Worm (Caenorhabditis elegans): Measurements from ENCODE around the gene str-116.

The str-116 gene

ce11 chrV:11239187-11239725 is 27.5 kb upstream of the str-116 start, which contains the start of the genes dvc-1 and ima-1 (continued):
- TF ChIP-seq nhr-237 (tag; optimal IDR thresholded peaks at IDR 0.05) (no peak), nhr-43 (tag; optimal IDR thresholded peaks at IDR 0.05; ENCODE audit: poor library complexity, severe bottlenecking) (peak; percentile 60)

- TF ChIP-seq nhr-12 (tag; optimal IDR thresholded peaks at IDR 0.05) (no peak), snpc-4 (tag; optimal IDR thresholded peaks at IDR 0.05) (no peak), nhr-25 (tag; optimal IDR thresholded peaks at IDR 0.05) (no peak), sea-2 (GFP tag; optimal IDR thresholded peaks at IDR 0.05) (no peak), nhr-11 (tag; optimal IDR thresholded peaks at IDR 0.05) (no peak), lin-15B (tag; optimal IDR thresholded peaks at IDR 0.05) (no peak), elt-2 (tag; optimal IDR thresholded peaks at IDR 0.05) (no peak), unc-62 (GFP tag; optimal IDR thresholded peaks at IDR 0.05) (no peak), daf-12 (tag; optimal IDR thresholded peaks at IDR 0.05) (no peak), lin-39 (tag; optimal IDR thresholded peaks at IDR 0.05) (no peak), egl-5 (tag; optimal IDR thresholded peaks at IDR 0.05) (no peak), tbx-2 (tag; optimal IDR thresholded peaks at IDR 0.05) (no peak), lsy-12 (tag; optimal IDR thresholded peaks at IDR 0.05) (no peak), ceh-16 (tag; optimal IDR thresholded peaks at IDR 0.05) (no peak), ZK546.5 (tag; optimal IDR thresholded peaks at IDR 0.05) (no peak), ceh-28 (tag; optimal IDR thresholded peaks at IDR 0.05) (no peak)
Observed at ce11 chrV:11241580-11241979, 25.2 kb upstream of the str-116 start, which contains the start of gene pgap-1. Gene pgap-1 (plus strand): TSS chrV:11241880.

ce11 chrV:11244539-11244938 is 22.2 kb upstream of the str-116 start, which contains the start of gene mxl-1:
Gene mxl-1 (plus strand): TSS chrV:11244839.
- TF ChIP-seq nfya-1 (tag; optimal IDR thresholded peaks at IDR 0.05; ENCODE audit: insufficient read depth) = no peak

ce11 chrV:11245029-11245428 is 21.8 kb upstream of the str-116 start:
- TF ChIP-seq nhr-23 (tag; optimal IDR thresholded peaks at IDR 0.05) (no peak), jun-1 (tag; optimal IDR thresholded peaks at IDR 0.05) (no peak), fkh-2 (tag; optimal IDR thresholded peaks at IDR 0.05) (no peak), ceh-82 (tag; optimal IDR thresholded peaks at IDR 0.05) (no peak), lin-39 (tag; optimal IDR thresholded peaks at IDR 0.05) (no peak), elt-1 (tag; optimal IDR thresholded peaks at IDR 0.05) (no peak)

DNA sequence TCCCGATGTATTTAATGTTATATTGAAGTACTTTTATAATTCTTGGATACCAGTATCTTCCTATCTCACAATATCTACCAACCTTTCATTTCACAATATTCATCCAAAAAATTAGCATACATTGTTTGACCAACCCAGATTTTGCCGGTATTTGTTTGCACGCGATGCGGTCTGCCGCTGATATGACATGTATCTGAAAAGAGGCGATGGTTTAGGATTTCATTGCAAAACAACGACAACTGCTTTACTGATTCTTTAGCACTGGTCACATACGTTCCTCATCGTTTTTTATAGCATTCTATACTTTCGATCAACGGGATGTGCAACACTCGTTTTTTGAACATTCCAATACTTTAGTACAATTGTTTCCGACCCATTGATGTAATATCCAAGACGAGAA is 18.9 kb upstream of the str-116 start, which contains the start of gene mam-4:
TSS of gene mam-4 (plus strand) at position 301 of the 400 bp plus-strand sequence.
- no peak for TF ChIP-seq elt-3 (tag; optimal IDR thresholded peaks at IDR 0.05)

DNA sequence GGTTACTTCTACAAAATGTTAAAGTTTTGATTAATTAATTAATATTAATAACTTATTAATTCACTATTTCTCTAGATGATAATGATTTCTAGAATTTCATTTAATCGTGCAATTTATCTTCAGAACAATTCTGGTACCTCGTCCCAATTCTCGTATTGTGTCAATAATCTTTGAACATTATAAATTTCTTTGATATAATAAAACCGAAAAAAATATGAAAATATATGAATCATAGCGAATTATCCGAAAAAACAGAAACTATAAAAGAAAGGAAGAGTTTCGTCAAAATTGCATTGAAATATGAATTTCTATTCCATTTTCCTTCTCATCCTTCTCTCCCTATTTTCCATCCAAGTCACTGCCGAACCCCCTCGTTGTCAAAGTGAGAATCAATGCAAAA is 16.0 kb upstream of the str-116 start, which contains the start of gene T19B10.12:
TSS of gene T19B10.12 (plus strand) at position 301 of the 400 bp plus-strand sequence.
- no peak for TF ChIP-seq ceh-82 (tag; optimal IDR thresholded peaks at IDR 0.05)
- no peak for TF ChIP-seq unc-62 (GFP tag; optimal IDR thresholded peaks at IDR 0.05)
- TF ChIP-seq nhr-43 (tag; optimal IDR thresholded peaks at IDR 0.05; ENCODE audit: poor library complexity, severe bottlenecking) = no peak
- TF ChIP-seq ztf-11 (tag; optimal IDR thresholded peaks at IDR 0.05) = no peak
- TF ChIP-seq ceh-9 (tag; optimal IDR thresholded peaks at IDR 0.05) = no peak
- TF ChIP-seq sea-2 (GFP tag; optimal IDR thresholded peaks at IDR 0.05) = no peak
- TF ChIP-seq nhr-25 (tag; optimal IDR thresholded peaks at IDR 0.05) = no peak
- TF ChIP-seq nhr-11 (tag; optimal IDR thresholded peaks at IDR 0.05) = no peak

- no peak for TF ChIP-seq ztf-11 (tag; optimal IDR thresholded peaks at IDR 0.05)
Observed at ce11 chrV:11251798-11252197, 15.0 kb upstream of the str-116 start.

DNA sequence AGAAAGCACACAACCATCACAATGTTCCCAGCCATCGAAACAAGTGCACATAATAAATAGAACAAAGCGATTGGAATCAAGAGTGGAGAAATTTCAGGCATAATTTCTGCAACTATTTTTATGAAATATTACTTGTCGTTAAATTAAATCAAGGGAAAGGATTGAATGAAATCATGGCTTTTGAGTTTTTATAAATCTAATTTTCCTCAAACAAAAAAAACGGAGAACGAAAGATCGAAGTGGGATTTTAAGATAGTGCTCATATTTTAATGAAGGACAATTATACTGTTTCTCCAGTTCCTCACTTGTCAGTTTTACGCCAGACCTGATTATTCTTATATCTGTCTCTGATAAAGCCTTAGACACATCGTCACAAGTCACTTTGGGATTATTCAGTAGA is 14.4 kb upstream of the str-116 start, which contains the start of gene srsx-33:
TSS of gene srsx-33 (minus strand) at position 101 of the 400 bp plus-strand sequence.
- no peak for TF ChIP-seq tbx-2 (tag; optimal IDR thresholded peaks at IDR 0.05)
- no peak for TF ChIP-seq unc-62 (GFP tag; optimal IDR thresholded peaks at IDR 0.05)
- no peak for TF ChIP-seq nhr-67 (tag; optimal IDR thresholded peaks at IDR 0.05)
- TF ChIP-seq nhr-28 (tag; optimal IDR thresholded peaks at IDR 0.05) = no peak
- no peak for TF ChIP-seq zag-1 (tag; optimal IDR thresholded peaks at IDR 0.05)
- no peak for TF ChIP-seq fkh-10 (GFP tag; optimal IDR thresholded peaks at IDR 0.05)
- TF ChIP-seq elt-2 (tag; optimal IDR thresholded peaks at IDR 0.05) = no peak
- TF ChIP-seq nhr-23 (tag; optimal IDR thresholded peaks at IDR 0.05) = no peak
- no peak for TF ChIP-seq jun-1 (tag; optimal IDR thresholded peaks at IDR 0.05)
- TF ChIP-seq nhr-25 (tag; optimal IDR thresholded peaks at IDR 0.05) = no peak
- no peak for TF ChIP-seq eor-1 (tag; optimal IDR thresholded peaks at IDR 0.05)
- no peak for TF ChIP-seq nhr-11 (tag; optimal IDR thresholded peaks at IDR 0.05)
- no peak for TF ChIP-seq ceh-16 (tag; optimal IDR thresholded peaks at IDR 0.05)
- no peak for TF ChIP-seq hmg-11 (tag; optimal IDR thresholded peaks at IDR 0.05)
- no peak for TF ChIP-seq nhr-77 (tag; optimal IDR thresholded peaks at IDR 0.05)
- TF ChIP-seq ceh-28 (tag; optimal IDR thresholded peaks at IDR 0.05) = no peak
- no peak for TF ChIP-seq unc-39 (tag; optimal IDR thresholded peaks at IDR 0.05)
- no peak for TF ChIP-seq nhr-76 (tag; optimal IDR thresholded peaks at IDR 0.05)

Measured in whole organism, L3 larva.